Fruit fly (Drosophila melanogaster): ENCODE data around the gene RhoGAP71E.

DNA sequence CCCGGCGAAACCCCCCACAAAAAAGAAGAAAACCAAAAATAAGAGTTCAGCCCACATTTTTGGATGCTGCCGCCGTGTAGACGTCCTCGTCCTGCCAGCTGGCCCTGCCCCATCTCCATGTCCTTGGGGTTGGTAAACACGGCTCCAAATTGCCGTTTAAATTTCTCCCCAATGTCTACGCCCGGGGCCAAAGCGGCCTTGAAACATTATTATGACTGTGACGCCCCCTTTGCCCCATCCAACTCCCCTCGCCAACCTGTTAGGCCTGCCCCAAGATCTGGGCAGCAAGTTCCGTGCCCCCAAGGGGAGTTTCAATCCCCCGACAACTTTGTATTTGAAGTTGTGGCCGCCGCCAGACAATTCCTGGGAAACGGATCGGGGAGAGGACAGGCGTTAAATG lies 28.2 kb downstream of the RhoGAP71E start:
- TF ChIP-seq psq (optimal IDR thresholded peaks at IDR 0.05), result no peak
- no peak for TF ChIP-seq CG8478 (optimal IDR thresholded peaks at IDR 0.05)
- TF ChIP-seq Dll (optimal IDR thresholded peaks at IDR 0.05), result no peak
- no peak for TF ChIP-seq pan (optimal IDR thresholded peaks at IDR 0.05)
- TF ChIP-seq EcR (GFP tag; optimal IDR thresholded peaks at IDR 0.05), result no peak
- TF ChIP-seq usp (GFP tag; optimal IDR thresholded peaks at IDR 0.05), result no peak
